Fruit fly (Drosophila melanogaster) whole organism, embryonic: ENCODE measurements around the gene arx.

Source experiments
- ATbp ChIP-seq: fragments of 200-800 bp; sonication (Bioruptor generic); optimal IDR thresholded peaks from 2 replicates; lab custom pipeline; 2017; ENCODE audit warnings: missing biosample characterization, mild to moderate bottlenecking, missing genetic modification characterization, missing genetic modification reagents
- Adf1 ChIP-seq: fragments of 200-800 bp; sonication (Bioruptor generic); IDR thresholded peaks from 2 replicates; pipeline ENCODE4 v1.3.6; 2022; ENCODE audit warnings: missing biosample characterization, missing genetic modification characterization
- BtbVII ChIP-seq: fragments of 200-800 bp; sonication (Bioruptor generic); optimal IDR thresholded peaks from 3 replicates; lab custom pipeline; 2017; ENCODE audit warnings: missing biosample characterization, mild to moderate bottlenecking, missing genetic modification characterization
- CG10565 ChIP-seq: fragments of 200-800 bp; sonication (Bioruptor generic); optimal IDR thresholded peaks from 3 replicates; lab custom pipeline; 2016; ENCODE audit warnings: missing biosample characterization, mild to moderate bottlenecking, missing genetic modification characterization
- CG12299 ChIP-seq: fragments of 200-800 bp; sonication (Bioruptor generic); optimal IDR thresholded peaks from 2 replicates; lab custom pipeline; 2018; ENCODE audit warnings: missing biosample characterization, mild to moderate bottlenecking, missing genetic modification characterization
- CG13894 ChIP-seq: fragments of 200-800 bp; sonication (Bioruptor generic); optimal IDR thresholded peaks from 3 replicates; lab custom pipeline; 2018; ENCODE audit warnings: missing biosample characterization, mild to moderate bottlenecking, missing genetic modification characterization, moderate library complexity
- CG14710 ChIP-seq: fragments of 200-800 bp; sonication (Bioruptor generic); optimal IDR thresholded peaks from 3 replicates; lab custom pipeline; 2019; ENCODE audit warnings: missing biosample characterization, mild to moderate bottlenecking, missing genetic modification characterization, moderate library complexity
- CG16779 ChIP-seq: fragments of 200-800 bp; sonication (Bioruptor generic); IDR thresholded peaks from 2 replicates; pipeline ENCODE4 v1.3.6; 2022; ENCODE audit warnings: missing biosample characterization, missing genetic modification characterization
- CG2202 ChIP-seq: fragments of 200-800 bp; sonication (Bioruptor generic); optimal IDR thresholded peaks from 2 replicates; lab custom pipeline; 2018; ENCODE audit warnings: missing biosample characterization, mild to moderate bottlenecking, missing genetic modification characterization
- CG2678 ChIP-seq: fragments of 200-800 bp; sonication (Bioruptor generic); optimal IDR thresholded peaks from 3 replicates; lab custom pipeline; 2019; ENCODE audit warnings: missing biosample characterization, mild to moderate bottlenecking, missing genetic modification characterization, moderate library complexity
- CG30431 ChIP-seq: fragments of 200-800 bp; sonication (Bioruptor generic); optimal IDR thresholded peaks from 2 replicates; lab custom pipeline; 2017; ENCODE audit warnings: missing biosample characterization, missing genetic modification characterization
- CG31441 ChIP-seq: fragments of 200-800 bp; sonication (Bioruptor generic); IDR thresholded peaks from 2 replicates; pipeline ENCODE4 v1.3.6; 2022; ENCODE audit warnings: missing biosample characterization, missing genetic modification characterization
- CG33557 ChIP-seq: fragments of 200-800 bp; sonication (Bioruptor generic); optimal IDR thresholded peaks from 2 replicates; lab custom pipeline; 2019; ENCODE audit warnings: missing biosample characterization, mild to moderate bottlenecking, missing genetic modification characterization, moderate library complexity
- CG42726 ChIP-seq: fragments of 200-800 bp; sonication (Bioruptor generic); IDR thresholded peaks from 2 replicates; pipeline ENCODE4 v1.3.6; 2022; ENCODE audit warnings: missing biosample characterization, missing genetic modification characterization; ENCODE audit not compliant: partially characterized antibody
- CG4328 ChIP-seq: fragments of 200-800 bp; sonication (Bioruptor generic); optimal IDR thresholded peaks from 3 replicates; lab custom pipeline; 2017; ENCODE audit warnings: missing biosample characterization, missing genetic modification reagents, missing genetic modification characterization
- CG6272 ChIP-seq: fragments of 200-800 bp; sonication (Bioruptor generic); IDR thresholded peaks from 2 replicates; pipeline ENCODE4 v1.3.6; 2022; ENCODE audit warnings: missing biosample characterization, missing genetic modification characterization
- CG6765 ChIP-seq: fragments of 200-800 bp; sonication (Bioruptor generic); optimal IDR thresholded peaks from 3 replicates; lab custom pipeline; 2017; ENCODE audit warnings: missing biosample characterization, mild to moderate bottlenecking, missing genetic modification characterization
- CG7372 ChIP-seq: fragments of 200-800 bp; sonication (Bioruptor generic); IDR thresholded peaks from 2 replicates; pipeline ENCODE4 v1.3.6; 2022; ENCODE audit warnings: missing biosample characterization, missing genetic modification characterization
- CG7987 ChIP-seq: fragments of 200-800 bp; sonication (Bioruptor generic); optimal IDR thresholded peaks from 2 replicates; lab custom pipeline; 2018; ENCODE audit warnings: missing biosample characterization, mild to moderate bottlenecking, missing genetic modification characterization, moderate library complexity
- Dad ChIP-seq: fragments of 200-800 bp; sonication (Bioruptor generic); optimal IDR thresholded peaks from 3 replicates; lab custom pipeline; 2016; ENCODE audit warnings: missing biosample characterization, missing genetic modification characterization
- Dbx ChIP-seq: fragments of 200-800 bp; sonication (Bioruptor generic); IDR thresholded peaks from 3 replicates; pipeline ENCODE4 v1.3.6; 2022; ENCODE audit warnings: missing biosample characterization, missing genetic modification characterization
- Dek ChIP-seq: fragments of 200-800 bp; sonication (Bioruptor generic); optimal IDR thresholded peaks from 3 replicates; lab custom pipeline; 2019; ENCODE audit warnings: missing biosample characterization, mild to moderate bottlenecking, missing genetic modification characterization, moderate library complexity
- Fer1 ChIP-seq: fragments of 200-800 bp; sonication (Bioruptor generic); optimal IDR thresholded peaks from 2 replicates; lab custom pipeline; 2017; ENCODE audit warnings: missing biosample characterization, mild to moderate bottlenecking, missing genetic modification characterization
- Gsc ChIP-seq: fragments of 200-800 bp; sonication (Bioruptor generic); IDR thresholded peaks from 2 replicates; pipeline ENCODE4 v1.3.6; 2022; ENCODE audit warnings: missing biosample characterization, missing genetic modification characterization
- Gug ChIP-seq: fragments of 200-800 bp; sonication (Bioruptor generic); IDR thresholded peaks from 4 replicates; pipeline ENCODE4 v1.3.6; 2022; ENCODE audit warnings: missing biosample characterization, missing genetic modification characterization
- HHEX ChIP-seq: fragments of 200-800 bp; sonication (Bioruptor generic); optimal IDR thresholded peaks from 3 replicates; lab custom pipeline; 2017; ENCODE audit warnings: missing biosample characterization, mild to moderate bottlenecking, missing genetic modification characterization, missing genetic modification reagents
- HLH4C ChIP-seq: fragments of 200-800 bp; sonication (Bioruptor generic); IDR thresholded peaks from 3 replicates; pipeline ENCODE4 v1.3.6; 2022; ENCODE audit warnings: missing biosample characterization, missing genetic modification characterization; ENCODE audit not compliant: partially characterized antibody
- Hand ChIP-seq: fragments of 200-800 bp; sonication (Bioruptor generic); optimal IDR thresholded peaks from 2 replicates; lab custom pipeline; 2017; ENCODE audit warnings: mild to moderate bottlenecking, missing biosample characterization, missing genetic modification reagents, missing genetic modification characterization
- Med ChIP-seq: fragments of 200-800 bp; sonication (Bioruptor generic); peaks from one replicate; lab custom pipeline; 2016; ENCODE audit warnings: missing biosample characterization, missing genetic modification characterization, mild to moderate bottlenecking, inconsistent platforms, moderate library complexity
- Meics ChIP-seq: fragments of 200-800 bp; sonication (Bioruptor generic); optimal IDR thresholded peaks from 2 replicates; lab custom pipeline; 2017; ENCODE audit warnings: missing biosample characterization, mild to moderate bottlenecking, missing genetic modification characterization
- Mrtf ChIP-seq: fragments of 200-800 bp; sonication (Bioruptor generic); IDR thresholded peaks from 3 replicates; pipeline ENCODE4 v1.3.6; 2022; ENCODE audit warnings: missing biosample characterization, missing genetic modification characterization
- NK7.1 ChIP-seq: fragments of 200-800 bp; sonication (Bioruptor generic); optimal IDR thresholded peaks from 3 replicates; lab custom pipeline; 2016; ENCODE audit warnings: missing biosample characterization, missing genetic modification characterization
- Oaz ChIP-seq: fragments of 200-800 bp; sonication (Bioruptor generic); IDR thresholded peaks from 2 replicates; pipeline ENCODE4 v1.3.6; 2022; ENCODE audit warnings: missing biosample characterization, missing genetic modification characterization
- Sox102F ChIP-seq: fragments of 200-800 bp; sonication (Bioruptor generic); optimal IDR thresholded peaks from 2 replicates; lab custom pipeline; 2018; ENCODE audit warnings: missing biosample characterization, mild to moderate bottlenecking, missing genetic modification characterization, moderate library complexity
- ap ChIP-seq: fragments of 200-800 bp; sonication (Bioruptor generic); IDR thresholded peaks from 2 replicates; pipeline ENCODE4 v1.3.6; 2022; ENCODE audit warnings: missing biosample characterization, missing genetic modification characterization
- ase ChIP-seq: fragments of 200-800 bp; sonication (Bioruptor generic); IDR thresholded peaks from 3 replicates; pipeline ENCODE4 v1.3.6; 2022; ENCODE audit warnings: missing biosample characterization, missing genetic modification characterization
- ato ChIP-seq: fragments of 200-800 bp; sonication (Bioruptor generic); IDR thresholded peaks from 2 replicates; pipeline ENCODE4 v1.3.6; 2022; ENCODE audit warnings: missing biosample characterization, missing genetic modification characterization; ENCODE audit not compliant: partially characterized antibody
- corto ChIP-seq: fragments of 200-800 bp; sonication (Bioruptor generic); optimal IDR thresholded peaks from 2 replicates; lab custom pipeline; 2016; ENCODE audit warnings: missing biosample characterization, mild to moderate bottlenecking, missing genetic modification characterization, moderate library complexity
- da ChIP-seq: fragments of 200-800 bp; sonication (Bioruptor generic); optimal IDR thresholded peaks from 2 replicates; lab custom pipeline; 2016; ENCODE audit warnings: missing biosample characterization, missing genetic modification characterization
- hkb ChIP-seq, 2 experiments: fragments of 200-800 bp in 1 of 2; fragments of >200 bp in 1 of 2; sonication (Bioruptor generic) in 1 of 2; IDR thresholded peaks in 1 of 2; optimal IDR thresholded peaks in 1 of 2; 2 replicates each; pipeline versions ENCODE4 v1.3.6 to Lab custom; 2017 to 2022; ENCODE audit warnings: missing biosample characterization in 1 of 2, missing genetic modification characterization in 1 of 2
- ind ChIP-seq: fragments of 200-800 bp; sonication (Bioruptor generic); optimal IDR thresholded peaks from 3 replicates; lab custom pipeline; 2016; ENCODE audit warnings: missing biosample characterization, missing genetic modification characterization
- kay ChIP-seq: fragments of 200-800 bp; sonication (Bioruptor generic); optimal IDR thresholded peaks from 2 replicates; lab custom pipeline; 2016; ENCODE audit warnings: missing biosample characterization, missing genetic modification characterization
- mirr ChIP-seq: fragments of 200-800 bp; sonication (Bioruptor generic); optimal IDR thresholded peaks from 3 replicates; lab custom pipeline; 2018; ENCODE audit warnings: missing biosample characterization, mild to moderate bottlenecking, missing genetic modification characterization
- p53 ChIP-seq: fragments of 200-800 bp; sonication (Bioruptor generic); optimal IDR thresholded peaks from 2 replicates; lab custom pipeline; 2016; ENCODE audit warnings: missing biosample characterization, missing genetic modification characterization
- pfk ChIP-seq: fragments of 200-800 bp; sonication (Bioruptor generic); optimal IDR thresholded peaks from 2 replicates; lab custom pipeline; 2018; ENCODE audit warnings: missing biosample characterization, mild to moderate bottlenecking, missing genetic modification characterization, moderate library complexity
- salm ChIP-seq: fragments of 200-800 bp; sonication (Bioruptor generic); optimal IDR thresholded peaks from 2 replicates; lab custom pipeline; 2018; ENCODE audit warnings: missing biosample characterization, mild to moderate bottlenecking, missing genetic modification characterization
- scrt ChIP-seq: fragments of 200-800 bp; sonication (Bioruptor generic); optimal IDR thresholded peaks from 2 replicates; lab custom pipeline; 2018; ENCODE audit warnings: missing biosample characterization, mild to moderate bottlenecking, missing genetic modification characterization, moderate library complexity
- slou ChIP-seq: fragments of 200-800 bp; sonication (Bioruptor generic); optimal IDR thresholded peaks from 3 replicates; lab custom pipeline; 2016; ENCODE audit warnings: missing biosample characterization, missing genetic modification characterization
- trh ChIP-seq: fragments of 200-800 bp; sonication (Bioruptor generic); optimal IDR thresholded peaks from 2 replicates; lab custom pipeline; 2016; ENCODE audit warnings: missing biosample characterization, missing genetic modification characterization
- tx ChIP-seq: fragments of 200-800 bp; sonication (Bioruptor generic); optimal IDR thresholded peaks from 2 replicates; lab custom pipeline; 2016; ENCODE audit warnings: missing biosample characterization, missing genetic modification characterization
- vvl ChIP-seq: fragments of 200-800 bp; sonication (Bioruptor generic); IDR thresholded peaks from 2 replicates; pipeline ENCODE4 v1.3.6; 2022; ENCODE audit warnings: missing biosample characterization, missing genetic modification characterization
- wor ChIP-seq: fragments of 200-800 bp; sonication (Bioruptor generic); IDR thresholded peaks from 2 replicates; pipeline ENCODE4 v1.3.6; 2022; ENCODE audit warnings: missing biosample characterization, missing genetic modification characterization

The arx gene

DNA sequence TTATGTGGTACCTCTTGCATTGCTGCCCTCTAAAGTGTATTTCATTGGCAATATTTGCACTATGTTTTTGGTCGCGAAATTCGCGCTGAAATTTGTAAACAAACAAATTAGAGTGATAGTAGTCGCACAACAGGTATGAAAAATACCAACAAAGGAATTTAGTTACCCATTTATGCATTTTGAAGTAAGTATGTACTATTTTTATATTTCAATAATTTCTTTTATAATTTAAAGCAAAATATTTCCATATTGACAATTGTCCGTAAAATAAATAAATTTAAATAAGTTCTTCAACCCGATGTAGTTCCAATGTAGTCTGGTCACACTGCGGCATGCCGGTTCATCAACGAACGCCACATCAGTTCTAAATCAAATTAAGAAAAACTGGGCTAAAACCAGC, 28.9 kb downstream of the arx start, which contains the start of the genes Rad9 and Uggt (continued):
- TF ChIP-seq slou (GFP tag; lab: Kevin White, UChicago) = no peak
- no peak for TF ChIP-seq Dbx (GFP tag; lab: Robert Waterston, UW)
- no peak for TF ChIP-seq scrt (GFP tag; lab: Kevin White, UChicago)
- no peak for TF ChIP-seq hkb (optimal IDR thresholded peaks at IDR 0.05; lab: Kevin White, UChicago)
- TF ChIP-seq hkb (GFP tag; IDR thresholded peaks at IDR 0.05; lab: Robert Waterston, UW) = 0 out of 2 replicates have a peak, but pooled peaks have one; percentile 14
- TF ChIP-seq pfk = peak; percentile 20
- TF ChIP-seq Mrtf = no peak
- TF ChIP-seq ATbp (GFP tag; lab: Kevin White, UChicago) = no peak
- no peak for TF ChIP-seq CG30431 (GFP tag; lab: Kevin White, UChicago)
- no peak for TF ChIP-seq Dek
- TF ChIP-seq CG16779 (GFP tag; lab: Robert Waterston, UW) = no peak
- TF ChIP-seq kay = no peak
- no peak for TF ChIP-seq Gug (GFP tag; lab: Robert Waterston, UW)
- no peak for TF ChIP-seq CG7987 (GFP tag; lab: Kevin White, UChicago)
- no peak for TF ChIP-seq HLH4C (GFP tag; lab: Robert Waterston, UW)
- TF ChIP-seq CG10565 (GFP tag; lab: Kevin White, UChicago) = no peak
- no peak for TF ChIP-seq CG6765 (GFP tag; lab: Kevin White, UChicago)
- TF ChIP-seq trh = no peak
- TF ChIP-seq da (GFP tag; lab: Kevin White, UChicago) = no peak
- no peak for TF ChIP-seq Oaz (GFP tag; lab: Robert Waterston, UW)
- no peak for TF ChIP-seq ap (GFP tag; lab: Robert Waterston, UW)
- no peak for TF ChIP-seq CG12299 (tag; lab: Kevin White, UChicago)
- no peak for TF ChIP-seq wor (GFP tag; lab: Robert Waterston, UW)
- no peak for TF ChIP-seq HHEX (GFP tag; lab: Kevin White, UChicago)
- TF ChIP-seq Adf1 (GFP tag; lab: Robert Waterston, UW) = no peak
- TF ChIP-seq NK7.1 = no peak
- no peak for TF ChIP-seq Sox102F
- TF ChIP-seq Meics (GFP tag; lab: Kevin White, UChicago) = no peak
- no peak for TF ChIP-seq CG6272
- TF ChIP-seq Med (GFP tag; lab: Kevin White, UChicago) = no peak
- no peak for TF ChIP-seq CG4328
- no peak for TF ChIP-seq CG31441
- no peak for TF ChIP-seq CG42726 (GFP tag; lab: Robert Waterston, UW)
- TF ChIP-seq Fer1 (GFP tag; lab: Kevin White, UChicago) = no peak
- TF ChIP-seq ase (GFP tag; lab: Robert Waterston, UW) = no peak
- no peak for TF ChIP-seq BtbVII (GFP tag; lab: Kevin White, UChicago)
- no peak for TF ChIP-seq corto (GFP tag; lab: Kevin White, UChicago)
- no peak for TF ChIP-seq vvl (GFP tag; lab: Robert Waterston, UW)
- no peak for TF ChIP-seq ind (GFP tag; lab: Kevin White, UChicago)
- peak; percentile 73 for TF ChIP-seq CG14710
- TF ChIP-seq Gsc (GFP tag; lab: Robert Waterston, UW) = no peak
- TF ChIP-seq Dad (GFP tag; lab: Kevin White, UChicago) = no peak
- no peak for TF ChIP-seq CG2202 (tag; lab: Kevin White, UChicago)
- TF ChIP-seq mirr (GFP tag; lab: Kevin White, UChicago) = no peak
- TF ChIP-seq ato (GFP tag; lab: Robert Waterston, UW) = no peak
- TF ChIP-seq tx (GFP tag; lab: Kevin White, UChicago) = no peak
- no peak for TF ChIP-seq p53 (GFP tag; lab: Kevin White, UChicago)
- no peak for TF ChIP-seq CG33557 (GFP tag; lab: Kevin White, UChicago)
- TF ChIP-seq CG7372 = no peak
- TF ChIP-seq Hand = no peak
- TF ChIP-seq CG2678 = no peak
- no peak for TF ChIP-seq salm (tag; lab: Kevin White, UChicago)
- no peak for TF ChIP-seq CG13894
